Worm (Caenorhabditis elegans) whole organism, early embryonic: ENCODE data around the gene gop-1.

Experiments
- B0310.2 ChIP-seq: sonication (generic microtip); optimal IDR thresholded peaks from 2 replicates; lab custom pipeline; 2016; ENCODE audit warnings: mild to moderate bottlenecking, missing genetic modification characterization, missing compliant biosample characterization
- aly-1 ChIP-seq: sonication (generic microtip); optimal IDR thresholded peaks from 2 replicates; lab custom pipeline; 2016; ENCODE audit warnings: missing genetic modification characterization, missing compliant biosample characterization
- ama-1 ChIP-seq: fragments of 150-350 bp; optimal IDR thresholded peaks from 2 replicates; lab custom pipeline; 2014
- ceh-13 ChIP-seq: fragments of 200-800 bp; sonication (Bioruptor generic); optimal IDR thresholded peaks from 2 replicates; lab custom pipeline; 2018; ENCODE audit warnings: mild to moderate bottlenecking, missing genetic modification characterization, missing compliant biosample characterization
- ceh-36 ChIP-seq: sonication (generic microtip); optimal IDR thresholded peaks from 2 replicates; lab custom pipeline; 2016; ENCODE audit warnings: missing genetic modification characterization, inconsistent platforms, missing compliant biosample characterization
- flt-1 ChIP-seq: fragments of 200-800 bp; sonication (Bioruptor generic); IDR thresholded peaks from 2 replicates; pipeline ENCODE4 v1.3.6; 2022; ENCODE audit warnings: missing genetic modification characterization, missing compliant biosample characterization
- hnd-1 ChIP-seq: sonication (generic microtip); optimal IDR thresholded peaks from 2 replicates; lab custom pipeline; 2016; ENCODE audit warnings: missing genetic modification characterization, missing compliant biosample characterization
- scrt-1 ChIP-seq: fragments of 200-800 bp; sonication (Bioruptor generic); IDR thresholded peaks from 2 replicates; pipeline ENCODE4 v1.3.6; 2022; ENCODE audit warnings: missing genetic modification characterization, missing compliant biosample characterization
- sea-1 ChIP-seq: fragments of 200-800 bp; sonication (Bioruptor generic); conservative IDR thresholded peaks from 2 replicates; pipeline ENCODE4 v1.3.6; 2022; ENCODE audit warnings: missing genetic modification characterization, missing compliant biosample characterization
- tbx-11 ChIP-seq: fragments of 200-800 bp; sonication (Bioruptor generic); IDR thresholded peaks from 2 replicates; pipeline ENCODE4 v1.3.6; 2022; ENCODE audit warnings: missing genetic modification characterization, missing compliant biosample characterization
- tbx-37 ChIP-seq: fragments of 200-800 bp; sonication (Bioruptor generic); conservative IDR thresholded peaks from 2 replicates; pipeline ENCODE4 v1.3.6; 2022; ENCODE audit warnings: missing genetic modification reagents, missing genetic modification characterization, missing compliant biosample characterization
- tra-4 ChIP-seq: sonication (generic microtip); optimal IDR thresholded peaks from 2 replicates; lab custom pipeline; 2017; ENCODE audit warnings: missing genetic modification characterization, missing compliant biosample characterization

- TF ChIP-seq B0310.2 (no peak), ceh-36 (tag; lab: Kevin White, UChicago) (no peak), ama-1 (lab: Kevin White, UChicago) (no peak), aly-1 (tag; lab: Kevin White, UChicago) (no peak), scrt-1 (GFP tag; lab: Robert Waterston, UW) (no peak), sea-1 (GFP tag; lab: Robert Waterston, UW) (no peak), tbx-37 (GFP tag; lab: Robert Waterston, UW) (no peak), ceh-13 (GFP tag; lab: Kevin White, UChicago) (no peak), flt-1 (GFP tag; lab: Robert Waterston, UW) (no peak), tra-4 (tag; lab: Kevin White, UChicago) (no peak), tbx-11 (GFP tag; lab: Robert Waterston, UW) (no peak), hnd-1 (tag; lab: Kevin White, UChicago) (no peak)
These were observed 10.6 kb downstream of the gop-1 start, which contains the start of gene gro-1 for ce11 chrIII:5264813-5265212.
